Fruit fly (Drosophila melanogaster) whole organism, larva: ENCODE results near the gene Lar.

ENCODE experiments used
- noc ChIP-seq: fragments of 200-800 bp; sonication (Bioruptor generic); optimal IDR thresholded peaks from 3 replicates; lab custom pipeline; 2019; ENCODE audit warnings: missing biosample characterization, mild to moderate bottlenecking, missing genetic modification characterization, moderate library complexity

Lar gene

dm6 chr2L:19571574-19572495 is 14.6 kb upstream of the Lar start:
- no peak for TF ChIP-seq noc (tag; lab: Kevin White, UChicago)

dm6 chr2L:19572496-19573317 is 13.7 kb upstream of the Lar start:
- TF ChIP-seq noc (tag; lab: Kevin White, UChicago): peak; percentile 85

dm6 chr2L:19574364-19574763 is 12.1 kb upstream of the Lar start:
- TF ChIP-seq noc (tag; lab: Kevin White, UChicago): no peak

dm6 chr2L:19574959-19575625 is 11.3 kb upstream of the Lar start:
- TF ChIP-seq noc (tag; lab: Kevin White, UChicago): no peak

dm6 chr2L:19575626-19576298 is 10.7 kb upstream of the Lar start:
- TF ChIP-seq noc (tag; lab: Kevin White, UChicago): peak; percentile 88

dm6 chr2L:19576299-19576971 is 10.0 kb upstream of the Lar start:
- TF ChIP-seq noc (tag; lab: Kevin White, UChicago): no peak

dm6 chr2L:19577187-19577765 is 9.1 kb upstream of the Lar start, which contains the start of the genes spi and msb1l:
Gene spi (minus strand): TSS chr2L:19577315.
Gene msb1l (plus strand): TSS chr2L:19577701.
- TF ChIP-seq noc (tag; lab: Kevin White, UChicago): peak; percentile 42

- TF ChIP-seq noc (tag; lab: Kevin White, UChicago): no peak
Measured at dm6 chr2L:19579995-19580578, 6.3 kb upstream of the Lar start, which contains the start of gene Pmvk. Gene Pmvk (minus strand): TSS chr2L:19580351.

- TF ChIP-seq noc (tag; lab: Kevin White, UChicago): peak; percentile 23
Measured at dm6 chr2L:19582185-19582584, 4.2 kb upstream of the Lar start, which contains the start of gene Hakai. Gene Hakai (minus strand): TSS chr2L:19582474.

dm6 chr2L:19583926-19584392 is 2.5 kb upstream of the Lar start, which contains the start of the genes PCNA2 and CG10366:
Gene PCNA2 (minus strand): TSS chr2L:19583990.
Gene CG10366 (plus strand): TSS chr2L:19584235.
- peak; percentile 76 for TF ChIP-seq noc (tag; lab: Kevin White, UChicago)

- no peak for TF ChIP-seq noc (tag; lab: Kevin White, UChicago)
Measured at dm6 chr2L:19587334-19587659, 874 bp downstream of the Lar start.

- no peak for TF ChIP-seq noc (tag; lab: Kevin White, UChicago)
Measured at dm6 chr2L:19588924-19589323, 2.5 kb downstream of the Lar start.

dm6 chr2L:19590629-19591028 is 4.2 kb downstream of the Lar start:
- TF ChIP-seq noc (tag; lab: Kevin White, UChicago): no peak
